Worm (Caenorhabditis elegans) whole organism, late embryonic: ENCODE results near the gene Y77E11A.23.
A peak's percentile ranks its signal among the peaks of the same experiment; 100 is the strongest.

Experiments used
- C38D4.7 ChIP-seq: fragments of 200-800 bp; sonication (Bioruptor generic); optimal IDR thresholded peaks from 2 replicates; lab custom pipeline; 2018; ENCODE audit warnings: mild to moderate bottlenecking, missing genetic modification characterization, moderate library complexity, missing compliant biosample characterization
- F13H6.1 ChIP-seq: sonication (generic microtip); optimal IDR thresholded peaks from 2 replicates; lab custom pipeline; 2016; ENCODE audit warnings: missing genetic modification characterization, missing compliant biosample characterization
- K09A11.1 ChIP-seq: sonication (generic microtip); optimal IDR thresholded peaks from 2 replicates; lab custom pipeline; 2017; ENCODE audit warnings: antibody characterized with exemption, mild to moderate bottlenecking, missing genetic modification characterization, missing compliant biosample characterization; ENCODE audit not compliant: insufficient read depth
- T23F11.4 ChIP-seq: fragments of 200-800 bp; sonication (Bioruptor generic); optimal IDR thresholded peaks from 2 replicates; lab custom pipeline; 2018; ENCODE audit warnings: mild to moderate bottlenecking, missing genetic modification characterization, missing compliant biosample characterization
- Y22D7AL.16 ChIP-seq: sonication (generic microtip); optimal IDR thresholded peaks from 2 replicates; lab custom pipeline; 2016; ENCODE audit warnings: missing genetic modification characterization, missing compliant biosample characterization
- ahr-1 ChIP-seq: sonication (generic microtip); optimal IDR thresholded peaks from 2 replicates; lab custom pipeline; 2016; ENCODE audit warnings: missing genetic modification characterization, missing compliant biosample characterization
- ceh-18 ChIP-seq: sonication (generic microtip); optimal IDR thresholded peaks from 2 replicates; lab custom pipeline; 2016; ENCODE audit warnings: missing genetic modification characterization, missing compliant biosample characterization
- ceh-2 ChIP-seq: sonication (generic microtip); optimal IDR thresholded peaks from 2 replicates; lab custom pipeline; 2016; ENCODE audit warnings: missing genotype, missing genetic modification characterization, missing compliant biosample characterization
- ceh-22 ChIP-seq: sonication (generic microtip); optimal IDR thresholded peaks from 2 replicates; lab custom pipeline; 2017; ENCODE audit warnings: missing biosample characterization, missing genetic modification characterization
- ceh-24 ChIP-seq: sonication (generic microtip); optimal IDR thresholded peaks from 2 replicates; lab custom pipeline; 2016; ENCODE audit warnings: mild to moderate bottlenecking, missing genetic modification characterization, missing compliant biosample characterization
- ceh-31 ChIP-seq: sonication (generic microtip); optimal IDR thresholded peaks from 2 replicates; lab custom pipeline; 2016; ENCODE audit warnings: missing genetic modification characterization, missing compliant biosample characterization
- ceh-45 ChIP-seq: fragments of 200-800 bp; sonication (Bioruptor generic); IDR thresholded peaks from 2 replicates; pipeline ENCODE4 v1.3.6; 2022; ENCODE audit warnings: missing genetic modification reagents, missing genetic modification characterization, missing compliant biosample characterization
- ceh-6 ChIP-seq: fragments of 200-800 bp; sonication (Bioruptor generic); optimal IDR thresholded peaks from 2 replicates; lab custom pipeline; 2018; ENCODE audit warnings: mild to moderate bottlenecking, missing genetic modification characterization, missing compliant biosample characterization
- ceh-9 ChIP-seq: sonication (generic microtip); optimal IDR thresholded peaks from 2 replicates; lab custom pipeline; 2016; ENCODE audit warnings: mild to moderate bottlenecking, missing genetic modification characterization, inconsistent platforms, missing compliant biosample characterization
- che-1 ChIP-seq: sonication (generic microtip); optimal IDR thresholded peaks from 2 replicates; lab custom pipeline; 2016; ENCODE audit warnings: mild to moderate bottlenecking, missing genetic modification characterization, missing compliant biosample characterization
- dmd-4 ChIP-seq: sonication (generic microtip); optimal IDR thresholded peaks from 2 replicates; lab custom pipeline; 2016; ENCODE audit warnings: borderline replicate concordance, missing genetic modification characterization, missing compliant biosample characterization
- dve-1 ChIP-seq: sonication (generic microtip); optimal IDR thresholded peaks from 2 replicates; lab custom pipeline; 2017; ENCODE audit warnings: antibody characterized with exemption, mild to moderate bottlenecking, missing genetic modification characterization, missing compliant biosample characterization
- elt-2 ChIP-seq: sonication (generic microtip); optimal IDR thresholded peaks from 2 replicates; lab custom pipeline; 2016; ENCODE audit warnings: missing genetic modification reagents, missing genetic modification characterization, missing compliant biosample characterization
- elt-4 ChIP-seq: sonication (generic microtip); optimal IDR thresholded peaks from 2 replicates; lab custom pipeline; 2016; ENCODE audit warnings: missing genetic modification characterization, missing compliant biosample characterization
- eyg-1 ChIP-seq: sonication (generic microtip); optimal IDR thresholded peaks from 2 replicates; lab custom pipeline; 2016; ENCODE audit warnings: missing genotype, missing genetic modification characterization, missing compliant biosample characterization
- fkh-10 ChIP-seq: fragments of 150-350 bp; optimal IDR thresholded peaks from 2 replicates; lab custom pipeline; 2014; ENCODE audit warnings: missing biosample characterization, missing genetic modification reagents, missing genetic modification characterization
- gmeb-2 ChIP-seq: sonication (generic microtip); optimal IDR thresholded peaks from 2 replicates; lab custom pipeline; 2016; ENCODE audit warnings: missing genetic modification characterization, inconsistent platforms, missing compliant biosample characterization
- hlh-30 ChIP-seq: sonication (generic microtip); optimal IDR thresholded peaks from 2 replicates; lab custom pipeline; 2017; ENCODE audit warnings: antibody characterized with exemption, missing genetic modification characterization, missing compliant biosample characterization; ENCODE audit not compliant: insufficient read depth
- lin-11 ChIP-seq: fragments of 200-800 bp; sonication (Bioruptor generic); optimal IDR thresholded peaks from 2 replicates; lab custom pipeline; 2018; ENCODE audit warnings: mild to moderate bottlenecking, missing genetic modification characterization, missing compliant biosample characterization
- mec-3 ChIP-seq: sonication (generic microtip); optimal IDR thresholded peaks from 2 replicates; lab custom pipeline; 2016; ENCODE audit warnings: borderline replicate concordance, missing genetic modification characterization, missing compliant biosample characterization
- nfya-1 ChIP-seq: sonication (generic microtip); optimal IDR thresholded peaks from 2 replicates; lab custom pipeline; 2017; ENCODE audit warnings: missing genetic modification characterization, mild to moderate bottlenecking, missing compliant biosample characterization, antibody characterized with exemption, moderate library complexity
- nhr-11 ChIP-seq: fragments of 150-350 bp; optimal IDR thresholded peaks from 2 replicates; lab custom pipeline; 2014; ENCODE audit warnings: missing biosample characterization, missing genetic modification characterization
- pag-3 ChIP-seq: sonication (generic microtip); optimal IDR thresholded peaks from 2 replicates; lab custom pipeline; 2016; ENCODE audit warnings: missing compliant biosample characterization, missing genetic modification characterization, borderline replicate concordance
- pat-9 ChIP-seq: fragments of 200-800 bp; sonication (Bioruptor generic); optimal IDR thresholded peaks from 2 replicates; lab custom pipeline; 2018; ENCODE audit warnings: mild to moderate bottlenecking, missing genetic modification characterization, moderate library complexity, missing compliant biosample characterization
- pax-1 ChIP-seq: fragments of 150-350 bp; optimal IDR thresholded peaks from 2 replicates; lab custom pipeline; 2014; ENCODE audit warnings: missing biosample characterization, missing genetic modification characterization
- pha-2 ChIP-seq: sonication (generic microtip); optimal IDR thresholded peaks from 2 replicates; lab custom pipeline; 2017; ENCODE audit warnings: mild to moderate bottlenecking, missing genetic modification characterization, missing compliant biosample characterization
- pros-1 ChIP-seq: fragments of 150-350 bp; optimal IDR thresholded peaks from 2 replicates; lab custom pipeline; 2014; ENCODE audit warnings: missing biosample characterization, missing genetic modification reagents, missing genetic modification characterization
- rnt-1 ChIP-seq: sonication (generic microtip); optimal IDR thresholded peaks from 2 replicates; lab custom pipeline; 2016; ENCODE audit warnings: missing genetic modification characterization, missing compliant biosample characterization
- sdc-2 ChIP-seq: sonication (generic microtip); optimal IDR thresholded peaks from 2 replicates; lab custom pipeline; 2016; ENCODE audit warnings: missing genotype, missing genetic modification characterization, missing compliant biosample characterization
- sox-2 ChIP-seq: fragments of 200-800 bp; sonication (Bioruptor generic); IDR thresholded peaks from 2 replicates; pipeline ENCODE4 v1.3.6; 2022; ENCODE audit warnings: missing genetic modification reagents, missing genetic modification characterization, missing compliant biosample characterization
- sox-4 ChIP-seq: sonication (generic microtip); optimal IDR thresholded peaks from 2 replicates; lab custom pipeline; 2017; ENCODE audit warnings: mild to moderate bottlenecking, missing genetic modification characterization, inconsistent platforms, missing compliant biosample characterization
- tbx-2 ChIP-seq: sonication (generic microtip); optimal IDR thresholded peaks from 2 replicates; lab custom pipeline; 2016; ENCODE audit warnings: missing genetic modification characterization, missing compliant biosample characterization
- unc-3 ChIP-seq, 2 experiments: fragments of 200-800 bp in 1 of 2; sonication (Bioruptor generic) in 1 of 2; sonication (generic microtip) in 1 of 2; conservative IDR thresholded peaks in 1 of 2; optimal IDR thresholded peaks in 1 of 2; 2 replicates each; pipeline versions ENCODE4 v1.3.6 to Lab custom; 2016 to 2022; ENCODE audit warnings: missing compliant biosample characterization in 2 of 2, missing genetic modification characterization in 2 of 2, missing genetic modification reagents in 1 of 2
- unc-42 ChIP-seq: sonication (generic microtip); optimal IDR thresholded peaks from 2 replicates; lab custom pipeline; 2016; ENCODE audit warnings: missing genotype, missing genetic modification characterization, missing compliant biosample characterization
- zip-5 ChIP-seq: sonication (generic microtip); optimal IDR thresholded peaks from 2 replicates; lab custom pipeline; 2016; ENCODE audit warnings: missing genetic modification characterization, missing compliant biosample characterization
- ztf-16 ChIP-seq: sonication (generic microtip); optimal IDR thresholded peaks from 2 replicates; lab custom pipeline; 2017; ENCODE audit warnings: missing genetic modification characterization, missing compliant biosample characterization

The Y77E11A.23 gene

DNA sequence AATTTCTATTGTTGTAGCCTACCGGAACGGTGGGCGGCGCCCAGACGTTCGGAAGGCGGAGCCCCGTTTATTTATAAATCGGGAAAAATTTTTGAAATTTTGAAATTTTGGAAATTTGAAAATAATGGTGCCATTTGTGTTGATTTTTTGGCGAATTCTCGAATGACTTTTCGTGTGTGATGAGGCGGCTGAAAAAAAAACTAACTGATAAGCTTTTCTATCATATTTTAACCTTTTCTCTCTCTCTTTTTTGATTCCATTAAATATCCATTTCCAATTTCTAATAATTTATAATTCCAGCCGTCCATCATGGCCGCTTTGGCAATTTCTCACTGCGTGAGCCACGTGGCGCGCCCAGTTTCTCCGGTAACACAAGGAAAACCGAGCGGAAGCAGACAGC, 26.6 kb upstream of the Y77E11A.23 start, which contains the start of gene nadk-1:
TSS of gene nadk-1 (plus strand) at position 301 of the 400 bp plus-strand sequence.
- no peak for TF ChIP-seq C38D4.7
- no peak for TF ChIP-seq ceh-24 (tag; lab: Kevin White, UChicago)
- no peak for TF ChIP-seq K09A11.1
- no peak for TF ChIP-seq nhr-11 (tag; lab: Kevin White, UChicago)
- TF ChIP-seq elt-4 (tag; lab: Kevin White, UChicago): no peak
- no peak for TF ChIP-seq sox-2 (GFP tag; lab: Robert Waterston, UW)
- TF ChIP-seq pros-1 (tag; lab: Kevin White, UChicago): no peak
- no peak for TF ChIP-seq ztf-16 (tag; lab: Kevin White, UChicago)
- no peak for TF ChIP-seq dmd-4 (tag; lab: Kevin White, UChicago)
- TF ChIP-seq dve-1 (tag; lab: Kevin White, UChicago): no peak
- TF ChIP-seq elt-2 (tag; lab: Kevin White, UChicago): no peak
- no peak for TF ChIP-seq unc-3 (GFP tag; conservative IDR thresholded peaks at IDR 0.05; lab: Robert Waterston, UW)
- TF ChIP-seq unc-3 (tag; optimal IDR thresholded peaks at IDR 0.05; lab: Kevin White, UChicago): no peak
- TF ChIP-seq unc-42 (tag; lab: Kevin White, UChicago): no peak
- no peak for TF ChIP-seq nfya-1 (tag; lab: Kevin White, UChicago)
- no peak for TF ChIP-seq rnt-1 (tag; lab: Kevin White, UChicago)

- TF ChIP-seq T23F11.4 (no peak), elt-2 (tag; lab: Kevin White, UChicago) (peak; percentile 55)
Measured at ce11 chrIV:1455006-1455405, 24.8 kb upstream of the Y77E11A.23 start.

DNA sequence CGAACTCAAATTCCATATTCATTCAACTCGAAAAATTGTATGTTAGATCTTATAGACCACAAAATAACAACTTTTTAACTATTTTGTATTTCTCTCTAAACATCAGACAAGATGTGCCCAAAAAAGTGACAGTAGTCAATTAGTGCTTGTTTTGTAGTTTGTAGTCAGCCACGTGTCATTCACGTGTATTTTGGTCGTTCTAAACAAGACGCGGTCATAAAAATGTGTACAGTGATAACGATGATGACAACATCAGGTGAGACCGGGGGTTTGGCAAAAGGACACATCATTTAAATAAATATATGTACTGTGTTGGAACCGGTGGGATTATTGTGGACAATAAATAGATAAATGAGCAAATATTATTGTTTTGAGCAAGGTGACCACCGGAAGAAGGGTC, 24.0 kb upstream of the Y77E11A.23 start:
- TF ChIP-seq ahr-1 (tag; lab: Kevin White, UChicago) (no peak), ceh-24 (tag; lab: Kevin White, UChicago) (no peak), pax-1 (tag; lab: Kevin White, UChicago) (no peak), Y22D7AL.16 (no peak), che-1 (tag; lab: Kevin White, UChicago) (no peak), ceh-45 (GFP tag; lab: Robert Waterston, UW) (no peak), C38D4.7 (no peak), ceh-6 (GFP tag; lab: Kevin White, UChicago) (no peak), elt-2 (tag; lab: Kevin White, UChicago) (peak; percentile 70)

- TF ChIP-seq unc-3 (GFP tag; conservative IDR thresholded peaks at IDR 0.05; lab: Robert Waterston, UW) (no peak), unc-3 (tag; optimal IDR thresholded peaks at IDR 0.05; lab: Kevin White, UChicago) (no peak), ceh-18 (no peak), ceh-22 (tag; lab: Kevin White, UChicago) (no peak), dmd-4 (tag; lab: Kevin White, UChicago) (no peak), ceh-2 (tag; lab: Kevin White, UChicago) (no peak), ahr-1 (tag; lab: Kevin White, UChicago) (no peak), lin-11 (tag; lab: Kevin White, UChicago) (no peak), eyg-1 (tag; lab: Kevin White, UChicago) (no peak), nfya-1 (tag; lab: Kevin White, UChicago) (no peak), pag-3 (tag; lab: Kevin White, UChicago) (no peak), ceh-31 (tag; lab: Kevin White, UChicago) (no peak), ceh-9 (tag; lab: Kevin White, UChicago) (no peak), elt-4 (tag; lab: Kevin White, UChicago) (no peak), F13H6.1 (no peak)
- TF ChIP-seq, all 69 proteins: peak for 0
Measured at ce11 chrIV:1453451-1453850, 23.3 kb upstream of the Y77E11A.23 start.

DNA sequence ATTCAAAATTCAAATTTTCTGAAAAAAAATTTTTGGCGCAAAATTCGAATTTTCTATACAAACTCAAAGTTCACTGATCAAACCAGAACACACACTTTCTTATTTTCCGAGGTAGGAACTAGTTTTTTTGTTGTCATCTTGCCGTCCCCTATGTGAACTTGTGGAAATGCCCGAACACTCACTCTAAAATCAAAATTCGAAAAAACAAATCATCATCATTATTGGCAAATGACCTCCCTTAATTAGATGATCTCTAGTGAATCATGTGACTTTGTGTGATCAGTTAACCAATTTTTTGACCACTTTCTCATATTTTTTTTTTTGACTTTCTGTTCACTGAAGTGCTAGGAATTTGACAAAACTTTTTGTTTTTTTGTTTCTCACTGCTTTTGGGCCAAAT, 22.3 kb upstream of the Y77E11A.23 start:
- no peak for TF ChIP-seq pat-9 (tag; lab: Kevin White, UChicago)
- no peak for TF ChIP-seq zip-5 (tag; lab: Kevin White, UChicago)
- no peak for TF ChIP-seq pag-3 (tag; lab: Kevin White, UChicago)
- no peak for TF ChIP-seq Y22D7AL.16
- TF ChIP-seq pha-2 (tag; lab: Kevin White, UChicago): no peak
- TF ChIP-seq sox-4 (tag; lab: Kevin White, UChicago): no peak
- TF ChIP-seq sdc-2 (tag; lab: Kevin White, UChicago): no peak
- no peak for TF ChIP-seq dmd-4 (tag; lab: Kevin White, UChicago)
- no peak for TF ChIP-seq fkh-10 (GFP tag; lab: Kevin White, UChicago)
- no peak for TF ChIP-seq ceh-31 (tag; lab: Kevin White, UChicago)
- TF ChIP-seq gmeb-2 (tag; lab: Kevin White, UChicago): no peak
- TF ChIP-seq unc-3 (GFP tag; conservative IDR thresholded peaks at IDR 0.05; lab: Robert Waterston, UW): no peak
- TF ChIP-seq unc-3 (tag; optimal IDR thresholded peaks at IDR 0.05; lab: Kevin White, UChicago): no peak
- TF ChIP-seq ceh-6 (GFP tag; lab: Kevin White, UChicago): no peak
- no peak for TF ChIP-seq tbx-2 (tag; lab: Kevin White, UChicago)
- no peak for TF ChIP-seq mec-3
- no peak for TF ChIP-seq hlh-30 (tag; lab: Kevin White, UChicago)
- TF ChIP-seq K09A11.1: no peak
- no peak for TF ChIP-seq ceh-22 (tag; lab: Kevin White, UChicago)
